Fruit fly (Drosophila melanogaster): ENCODE results near the gene CG8379.

The CG8379 gene

DNA sequence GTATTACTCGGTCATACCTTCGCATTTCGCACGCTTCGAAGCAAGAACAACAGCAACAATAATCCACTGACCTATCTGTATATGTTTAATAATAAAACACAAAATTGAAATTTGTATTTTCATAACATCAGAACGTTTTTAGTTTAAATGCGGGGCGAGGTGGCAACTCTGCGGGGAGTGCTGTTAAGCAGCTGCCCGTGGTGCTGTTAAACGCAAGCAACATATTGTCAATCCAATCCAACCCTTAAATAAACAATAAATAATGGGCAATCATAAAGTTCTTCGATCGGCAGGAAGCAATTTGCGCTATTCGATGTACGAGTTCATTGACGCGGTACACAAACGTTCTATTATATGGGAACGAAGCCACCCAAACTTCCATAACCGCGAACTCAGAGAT lies 18.1 kb upstream of the CG8379 start, which contains the start of gene hng2:
Gene hng2, plus strand, starts transcription at position 219 of the 400 bp plus-strand sequence.
- no peak for TF ChIP-seq CG17801 (GFP tag; optimal IDR thresholded peaks at IDR 0.05; ENCODE audit: partially characterized antibody)

DNA sequence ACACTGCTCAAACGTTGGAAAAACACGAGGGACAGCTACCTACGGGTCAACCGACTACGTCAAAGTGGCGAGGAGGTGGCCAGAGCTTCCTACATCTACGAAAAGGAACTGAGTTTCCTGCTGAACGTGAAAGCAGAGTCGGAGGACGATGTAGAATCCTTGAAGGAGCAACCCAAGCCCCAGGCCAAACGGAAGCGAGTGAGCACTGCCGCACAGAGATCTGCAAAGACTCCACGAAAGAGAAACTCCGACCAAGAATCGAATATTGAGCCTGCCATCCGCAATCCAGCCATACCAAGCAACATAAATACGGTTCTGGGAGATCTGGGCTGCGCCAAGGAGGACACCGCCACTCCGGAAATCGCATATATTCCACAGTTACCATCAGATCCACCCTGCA lies 17.6 kb upstream of the CG8379 start:
- no peak for TF ChIP-seq CG17801 (GFP tag; optimal IDR thresholded peaks at IDR 0.05; ENCODE audit: partially characterized antibody)

DNA sequence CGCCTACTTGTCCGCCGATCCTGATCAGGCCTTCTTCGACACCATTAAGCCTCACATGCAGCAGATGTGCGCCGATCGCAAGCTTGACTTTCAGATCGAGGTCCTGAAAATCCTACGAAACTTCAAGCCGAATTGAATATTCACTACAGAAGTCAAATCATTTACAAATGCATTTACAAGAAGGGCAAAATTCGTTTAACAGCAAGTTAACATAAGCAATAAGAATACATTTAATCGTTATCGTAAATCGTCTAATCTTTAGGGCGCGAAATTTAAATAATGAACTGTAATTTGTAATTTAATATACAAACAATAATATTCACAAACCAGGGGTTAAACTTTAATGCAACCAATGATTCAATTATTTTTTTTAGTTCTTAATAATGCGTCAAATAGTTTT lies 17.2 kb upstream of the CG8379 start:
- TF ChIP-seq CG17801 (GFP tag; optimal IDR thresholded peaks at IDR 0.05; ENCODE audit: partially characterized antibody) = no peak

DNA sequence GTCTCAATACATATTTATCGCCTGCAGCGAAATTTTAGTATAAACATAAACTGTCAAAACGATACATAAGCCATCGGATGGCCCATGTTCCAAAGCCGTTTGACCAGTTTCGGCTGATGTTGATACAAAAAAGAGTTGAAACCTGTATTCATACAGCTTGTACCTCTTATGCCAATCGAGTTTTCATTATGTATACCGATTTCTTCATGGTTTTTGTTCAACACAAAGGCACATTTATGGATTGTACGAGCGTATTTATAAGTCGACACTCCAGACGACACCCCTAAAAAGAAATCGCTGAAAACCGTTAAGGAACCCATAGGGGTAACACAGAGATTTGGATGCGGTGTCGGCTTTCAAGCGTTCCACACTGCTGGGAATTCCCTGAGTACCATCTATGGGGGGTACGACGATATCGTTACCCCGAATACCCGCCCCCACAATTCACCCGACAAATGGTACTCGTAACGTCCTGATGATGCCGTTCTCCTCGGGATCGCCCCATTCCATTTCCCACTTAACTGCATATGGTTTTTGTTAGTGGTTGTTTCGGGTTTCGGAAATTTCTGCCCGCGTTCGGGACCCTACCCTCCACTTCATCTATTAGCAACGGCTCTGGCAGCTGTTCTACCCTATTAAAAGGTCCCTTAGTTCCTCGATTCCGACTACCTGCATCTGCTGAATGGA lies 16.2 kb upstream of the CG8379 start:
- TF ChIP-seq CG17801 (GFP tag; optimal IDR thresholded peaks at IDR 0.05; ENCODE audit: partially characterized antibody) = no peak

dm6 chr3R:8808518-8808921 lies 15.7 kb upstream of the CG8379 start:
- no peak for TF ChIP-seq CG17801 (GFP tag; optimal IDR thresholded peaks at IDR 0.05; ENCODE audit: partially characterized antibody)

dm6 chr3R:8809712-8810111 lies 14.5 kb upstream of the CG8379 start:
- TF ChIP-seq CG17801 (GFP tag; optimal IDR thresholded peaks at IDR 0.05; ENCODE audit: partially characterized antibody) = no peak

DNA sequence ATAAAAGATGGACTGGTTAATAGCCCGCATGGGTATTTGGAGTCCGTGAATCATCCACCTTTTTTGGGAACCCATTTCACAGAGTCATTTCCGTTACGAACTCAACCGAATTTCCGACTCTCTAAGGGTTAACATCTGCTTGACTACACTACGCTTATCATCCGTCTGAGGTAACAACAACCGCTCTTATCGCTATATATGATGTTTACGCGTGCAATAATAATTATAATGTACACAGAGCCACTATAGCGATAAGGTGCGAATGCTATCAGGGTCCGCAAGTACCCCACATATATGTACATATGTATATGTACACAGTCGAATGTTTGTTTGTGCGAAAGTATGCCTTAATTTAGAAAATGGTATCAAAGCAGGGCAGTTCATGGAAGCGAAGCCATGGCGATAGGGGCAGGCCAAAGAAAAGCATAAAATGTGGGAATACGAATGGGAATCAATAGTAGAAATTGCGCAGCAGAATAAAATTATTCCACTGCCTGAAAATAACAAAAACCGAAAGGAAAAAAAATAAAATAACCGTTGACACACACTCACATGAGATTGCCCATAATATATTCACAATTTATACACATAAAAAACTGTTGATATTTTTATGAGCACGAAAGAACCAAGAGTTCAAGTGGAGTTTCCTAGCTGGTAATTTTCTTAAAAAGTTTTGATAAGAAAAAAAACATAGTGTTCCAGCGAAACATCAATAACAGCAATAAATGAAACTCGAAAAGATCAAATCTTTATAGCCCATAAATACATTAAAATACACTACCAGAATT lies 13.6 kb upstream of the CG8379 start:
- TF ChIP-seq CG17801 (GFP tag; optimal IDR thresholded peaks at IDR 0.05; ENCODE audit: partially characterized antibody) = peak; percentile 72

DNA sequence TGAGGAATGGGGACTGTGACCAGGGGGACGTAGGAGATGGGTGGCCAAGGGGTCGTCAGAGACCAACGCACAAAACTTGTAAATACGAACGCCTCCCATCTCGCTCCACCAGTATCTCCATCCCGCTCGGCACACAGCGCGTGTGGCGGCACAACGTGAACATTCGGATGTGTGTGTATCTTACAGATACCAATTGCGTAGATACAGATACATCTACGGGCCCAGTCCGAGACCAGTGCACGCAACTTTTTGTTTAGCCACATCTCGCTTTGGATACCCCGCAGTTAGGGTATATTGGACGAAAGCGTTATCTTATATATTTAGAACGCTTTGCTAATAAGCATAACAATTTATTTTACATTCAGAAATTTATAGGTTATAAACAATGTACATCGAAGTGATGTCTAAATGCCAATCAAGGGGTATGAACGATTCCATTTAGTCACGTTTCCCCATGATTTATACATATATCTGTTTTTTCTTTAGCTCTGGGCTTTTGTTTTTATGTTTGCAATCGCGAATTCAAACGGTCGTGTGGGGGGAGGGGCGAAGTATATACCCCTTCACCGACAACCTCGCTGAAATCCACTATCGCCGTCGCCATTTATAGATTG lies 12.8 kb upstream of the CG8379 start:
- TF ChIP-seq CG17801 (GFP tag; optimal IDR thresholded peaks at IDR 0.05; ENCODE audit: partially characterized antibody) = peak; percentile 73

- TF ChIP-seq CG17801 (GFP tag; optimal IDR thresholded peaks at IDR 0.05; ENCODE audit: partially characterized antibody) = no peak
These were observed 11.8 kb upstream of the CG8379 start for dm6 chr3R:8812342-8812966.

dm6 chr3R:8813164-8813629 lies 11.0 kb upstream of the CG8379 start, which contains the start of gene CG9837:
TSS of gene CG9837 (minus strand) at chr3R:8813579.
- no peak for TF ChIP-seq CG17801 (GFP tag; optimal IDR thresholded peaks at IDR 0.05; ENCODE audit: partially characterized antibody)

- no peak for TF ChIP-seq CG17801 (GFP tag; optimal IDR thresholded peaks at IDR 0.05; ENCODE audit: partially characterized antibody)
These were observed 10.1 kb upstream of the CG8379 start for dm6 chr3R:8814029-8814647.

dm6 chr3R:8815074-8815473 lies 9.1 kb upstream of the CG8379 start:
- TF ChIP-seq CG17801 (GFP tag; optimal IDR thresholded peaks at IDR 0.05; ENCODE audit: partially characterized antibody) = no peak

dm6 chr3R:8818239-8818638 lies 6.0 kb upstream of the CG8379 start:
- TF ChIP-seq CG17801 (GFP tag; optimal IDR thresholded peaks at IDR 0.05; ENCODE audit: partially characterized antibody) = no peak

DNA sequence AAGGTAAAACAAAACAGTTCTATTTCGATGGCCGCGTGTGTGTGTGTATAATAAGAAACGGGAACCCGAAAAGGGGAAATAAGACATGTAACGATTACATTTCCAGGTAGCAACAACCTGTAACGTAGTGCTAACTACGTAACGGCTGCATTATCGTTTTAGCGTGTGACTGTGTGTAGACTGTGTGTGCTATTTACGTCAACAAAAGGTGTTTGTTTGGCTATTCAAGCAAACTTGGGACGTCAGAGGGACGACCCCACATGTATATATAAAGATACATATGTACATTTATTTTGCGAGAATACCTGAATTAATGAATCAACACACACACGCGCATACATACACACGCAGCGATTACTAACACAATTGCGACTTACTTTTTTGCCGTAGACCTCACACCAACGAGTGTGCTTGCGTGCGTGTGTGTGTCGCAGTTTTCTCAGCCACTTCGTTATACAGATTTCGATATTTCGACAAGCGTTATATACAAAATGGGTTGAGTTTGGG lies 4.6 kb upstream of the CG8379 start:
- TF ChIP-seq CG17801 (GFP tag; optimal IDR thresholded peaks at IDR 0.05; ENCODE audit: partially characterized antibody) = no peak
